Worm (Caenorhabditis elegans): Measurements from ENCODE around the gene pac-1.

The pac-1 gene

DNA sequence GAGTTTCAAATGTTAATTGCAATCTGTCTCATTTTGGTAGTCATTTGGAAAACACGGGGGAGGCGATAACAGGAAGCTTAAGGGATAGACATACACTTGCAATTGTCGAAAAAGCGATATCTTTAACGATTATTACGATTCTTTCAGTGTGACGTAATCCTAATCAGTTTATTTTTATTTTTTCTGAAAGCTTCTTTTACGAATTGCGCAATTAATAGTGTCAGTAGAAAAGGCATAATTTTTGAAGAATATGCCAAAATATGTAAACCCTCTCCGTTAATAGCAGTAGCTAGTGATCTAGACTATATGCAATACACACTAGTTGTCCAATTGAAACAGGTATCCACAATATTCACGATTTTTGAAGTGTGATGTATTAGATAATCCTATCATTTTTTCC lies 65.6 kb downstream of the pac-1 start:
- no peak for TF ChIP-seq jun-1 (tag; optimal IDR thresholded peaks at IDR 0.05)
- TF ChIP-seq elt-2 (tag; optimal IDR thresholded peaks at IDR 0.05), result no peak
- no peak for TF ChIP-seq daf-12 (tag; optimal IDR thresholded peaks at IDR 0.05)
- TF ChIP-seq ceh-28 (tag; optimal IDR thresholded peaks at IDR 0.05), result no peak
- TF ChIP-seq nhr-43 (tag; optimal IDR thresholded peaks at IDR 0.05; ENCODE audit: poor library complexity, severe bottlenecking), result no peak
- TF ChIP-seq R02D3.7 (tag; optimal IDR thresholded peaks at IDR 0.05), result no peak
- TF ChIP-seq pqm-1 (tag; optimal IDR thresholded peaks at IDR 0.05), result no peak
- TF ChIP-seq ztf-4 (tag; optimal IDR thresholded peaks at IDR 0.05), result no peak
- TF ChIP-seq mml-1 (tag; optimal IDR thresholded peaks at IDR 0.05), result no peak
- no peak for TF ChIP-seq mdl-1 (tag; optimal IDR thresholded peaks at IDR 0.05)
- TF ChIP-seq nhr-67 (tag; optimal IDR thresholded peaks at IDR 0.05), result no peak
- TF ChIP-seq nhr-76 (tag; optimal IDR thresholded peaks at IDR 0.05), result no peak
- no peak for TF ChIP-seq elt-1 (tag; optimal IDR thresholded peaks at IDR 0.05)
- no peak for TF ChIP-seq lin-39 (tag; optimal IDR thresholded peaks at IDR 0.05)
- no peak for TF ChIP-seq aly-2 (tag; optimal IDR thresholded peaks at IDR 0.05)
- no peak for TF ChIP-seq lin-15B (tag; optimal IDR thresholded peaks at IDR 0.05)
- TF ChIP-seq elt-3 (tag; optimal IDR thresholded peaks at IDR 0.05), result no peak
- no peak for TF ChIP-seq nhr-12 (tag; optimal IDR thresholded peaks at IDR 0.05)

- TF ChIP-seq ceh-9 (tag; optimal IDR thresholded peaks at IDR 0.05) (no peak), lin-15B (tag; optimal IDR thresholded peaks at IDR 0.05) (no peak), pha-4 (tag; optimal IDR thresholded peaks at IDR 0.05) (no peak), elt-3 (tag; optimal IDR thresholded peaks at IDR 0.05) (no peak), sea-2 (GFP tag; optimal IDR thresholded peaks at IDR 0.05) (no peak), ama-1 (optimal IDR thresholded peaks at IDR 0.05) (no peak), lsy-12 (tag; optimal IDR thresholded peaks at IDR 0.05) (no peak), tbx-2 (tag; optimal IDR thresholded peaks at IDR 0.05) (no peak), skn-1 (tag; optimal IDR thresholded peaks at IDR 0.05) (no peak), mdl-1 (tag; optimal IDR thresholded peaks at IDR 0.05) (no peak), nhr-25 (tag; optimal IDR thresholded peaks at IDR 0.05) (no peak), nfya-1 (tag; optimal IDR thresholded peaks at IDR 0.05; ENCODE audit: insufficient read depth) (no peak), unc-62 (GFP tag; optimal IDR thresholded peaks at IDR 0.05) (no peak), egl-5 (tag; optimal IDR thresholded peaks at IDR 0.05) (no peak)
These were observed 66.0 kb downstream of the pac-1 start, which contains the start of gene acdh-6 for ce11 chrIII:8560836-8561235. TSS of gene acdh-6 (plus strand) at chrIII:8561136.

- no peak for TF ChIP-seq zag-1 (tag; optimal IDR thresholded peaks at IDR 0.05)
- no peak for TF ChIP-seq nhr-23 (tag; optimal IDR thresholded peaks at IDR 0.05)
- TF ChIP-seq fkh-2 (tag; optimal IDR thresholded peaks at IDR 0.05), result no peak
- no peak for TF ChIP-seq sea-2 (GFP tag; optimal IDR thresholded peaks at IDR 0.05)
- no peak for TF ChIP-seq jun-1 (tag; optimal IDR thresholded peaks at IDR 0.05)
- TF ChIP-seq nhr-12 (tag; optimal IDR thresholded peaks at IDR 0.05), result no peak
- no peak for TF ChIP-seq nhr-77 (tag; optimal IDR thresholded peaks at IDR 0.05)
- no peak for TF ChIP-seq ceh-16 (tag; optimal IDR thresholded peaks at IDR 0.05)
- no peak for TF ChIP-seq egl-27 (tag; optimal IDR thresholded peaks at IDR 0.05)
- no peak for TF ChIP-seq mml-1 (tag; optimal IDR thresholded peaks at IDR 0.05)
- TF ChIP-seq skn-1 (tag; optimal IDR thresholded peaks at IDR 0.05), result no peak
- TF ChIP-seq ceh-82 (tag; optimal IDR thresholded peaks at IDR 0.05), result no peak
These were observed 69.6 kb downstream of the pac-1 start for ce11 chrIII:8564372-8564771.

Measured in whole organism, L3 larva.